Fruit fly (Drosophila melanogaster) whole organism, adult: Measurements from ENCODE around the gene elg1.

ENCODE experiments used
- CG11617 ChIP-seq: fragments of 200-800 bp; sonication (Bioruptor generic); optimal IDR thresholded peaks from 2 replicates; lab custom pipeline; 2017; ENCODE audit warnings: mild to moderate bottlenecking, missing biosample characterization, missing genetic modification reagents, missing genetic modification characterization
- CG12768 ChIP-seq: fragments of 200-800 bp; sonication (Bioruptor generic); optimal IDR thresholded peaks from 2 replicates; lab custom pipeline; 2017; ENCODE audit warnings: missing biosample characterization, missing genetic modification characterization, mild to moderate bottlenecking, moderate library complexity, missing genetic modification reagents
- CG1620 ChIP-seq: fragments of 200-800 bp; sonication (Bioruptor generic); optimal IDR thresholded peaks from 2 replicates; lab custom pipeline; 2016; ENCODE audit warnings: missing biosample characterization, missing genetic modification characterization
- CG33017 ChIP-seq: fragments of 200-800 bp; sonication (Bioruptor generic); optimal IDR thresholded peaks from 2 replicates; lab custom pipeline; 2018; ENCODE audit warnings: missing biosample characterization, mild to moderate bottlenecking, missing genetic modification characterization, moderate library complexity
- CG7101 ChIP-seq: fragments of 200-800 bp; sonication (Bioruptor generic); optimal IDR thresholded peaks from 2 replicates; lab custom pipeline; 2018; ENCODE audit warnings: missing biosample characterization, mild to moderate bottlenecking, missing genetic modification characterization, moderate library complexity
- Hr96 ChIP-seq: fragments of 200-800 bp; sonication (Bioruptor generic); optimal IDR thresholded peaks from 2 replicates; lab custom pipeline; 2016; ENCODE audit warnings: missing biosample characterization, missing genetic modification characterization
- Mnt ChIP-seq: fragments of 200-800 bp; sonication (Bioruptor generic); optimal IDR thresholded peaks from 2 replicates; lab custom pipeline; 2016; ENCODE audit warnings: missing biosample characterization, mild to moderate bottlenecking, missing genetic modification characterization
- bab1 ChIP-seq: fragments of 200-800 bp; sonication (Bioruptor generic); optimal IDR thresholded peaks from 3 replicates; lab custom pipeline; 2019; ENCODE audit warnings: missing biosample characterization, mild to moderate bottlenecking, missing genetic modification characterization, moderate library complexity
- cnc ChIP-seq, 2 experiments: fragments of >200 bp; optimal IDR thresholded peaks; 2 replicates each; lab custom pipeline; 2017
- kay ChIP-seq: fragments of 200-800 bp; sonication (Bioruptor generic); peaks from one replicate; lab custom pipeline; 2016; ENCODE audit warnings: missing biosample characterization, missing genetic modification characterization, borderline replicate concordance
- tj ChIP-seq: fragments of 200-800 bp; sonication (Bioruptor generic); optimal IDR thresholded peaks from 3 replicates; lab custom pipeline; 2017; ENCODE audit warnings: missing biosample characterization, mild to moderate bottlenecking, missing genetic modification characterization, moderate library complexity
- toe ChIP-seq: fragments of 200-800 bp; sonication (Bioruptor generic); optimal IDR thresholded peaks from 2 replicates; lab custom pipeline; 2016; ENCODE audit warnings: missing biosample characterization, missing genetic modification characterization

- no peak for TF ChIP-seq kay (GFP tag; lab: Kevin White, UChicago)
- TF ChIP-seq CG1620 (GFP tag; lab: Kevin White, UChicago): no peak
- TF ChIP-seq CG7101 (tag; lab: Kevin White, UChicago): no peak
- no peak for TF ChIP-seq toe (GFP tag; lab: Kevin White, UChicago)
- TF ChIP-seq CG12768 (GFP tag; lab: Kevin White, UChicago): no peak
- no peak for TF ChIP-seq cnc (optimal IDR thresholded peaks at IDR 0.05; lab: Kevin White, UChicago)
- no peak for TF ChIP-seq tj (GFP tag; lab: Kevin White, UChicago)
- TF ChIP-seq CG33017: no peak
- no peak for TF ChIP-seq bab1 (GFP tag; lab: Kevin White, UChicago)
- no peak for TF ChIP-seq Mnt
- no peak for TF ChIP-seq CG11617
- no peak for TF ChIP-seq Hr96 (GFP tag; lab: Kevin White, UChicago)
These were observed 15.5 kb downstream of the elg1 start for dm6 chr3L:16147325-16147724.
